Worm (Caenorhabditis elegans) whole organism, mixed stage, embryonic: Measurements from ENCODE around the gene Y39F10A.6.

ENCODE experiments used
- bed-3 ChIP-seq: fragments of 200-800 bp; sonication (Bioruptor generic); optimal IDR thresholded peaks from 3 replicates; lab custom pipeline; 2018; ENCODE audit warnings: mild to moderate bottlenecking, missing genetic modification characterization, moderate library complexity, missing compliant biosample characterization
- flh-1 ChIP-seq: fragments of 200-800 bp; sonication (Bioruptor generic); optimal IDR thresholded peaks from 2 replicates; lab custom pipeline; 2018; ENCODE audit warnings: mild to moderate bottlenecking, missing genetic modification characterization, moderate library complexity, missing compliant biosample characterization
- mep-1 ChIP-seq: fragments of 150-350 bp; optimal IDR thresholded peaks from 2 replicates; lab custom pipeline; 2017; ENCODE audit warnings: missing biosample characterization, missing genetic modification reagents, missing genetic modification characterization, inconsistent platforms
- nhr-12 ChIP-seq: fragments of 150-350 bp; optimal IDR thresholded peaks from 2 replicates; lab custom pipeline; 2014; ENCODE audit warnings: missing biosample characterization, missing genetic modification characterization
- nhr-237 ChIP-seq: fragments of 150-350 bp; optimal IDR thresholded peaks from 2 replicates; lab custom pipeline; 2014; ENCODE audit warnings: missing biosample characterization, missing genetic modification characterization
- nhr-28 ChIP-seq: fragments of 150-350 bp; optimal IDR thresholded peaks from 2 replicates; lab custom pipeline; 2014; ENCODE audit warnings: missing biosample characterization, missing genetic modification characterization
- snpc-4 ChIP-seq: fragments of 150-350 bp; optimal IDR thresholded peaks from 2 replicates; lab custom pipeline; 2014; ENCODE audit warnings: missing biosample characterization, missing genetic modification characterization
- unc-62 ChIP-seq: fragments of 150-350 bp; optimal IDR thresholded peaks from 2 replicates; lab custom pipeline; 2014; ENCODE audit warnings: missing biosample characterization, missing genetic modification reagents, missing genetic modification characterization
- zip-8 ChIP-seq: fragments of 150-350 bp; optimal IDR thresholded peaks from 2 replicates; lab custom pipeline; 2014; ENCODE audit warnings: missing biosample characterization, missing genetic modification characterization
- ztf-11 ChIP-seq: fragments of 150-350 bp; optimal IDR thresholded peaks from 2 replicates; lab custom pipeline; 2014; ENCODE audit warnings: missing biosample characterization, missing genetic modification characterization

DNA sequence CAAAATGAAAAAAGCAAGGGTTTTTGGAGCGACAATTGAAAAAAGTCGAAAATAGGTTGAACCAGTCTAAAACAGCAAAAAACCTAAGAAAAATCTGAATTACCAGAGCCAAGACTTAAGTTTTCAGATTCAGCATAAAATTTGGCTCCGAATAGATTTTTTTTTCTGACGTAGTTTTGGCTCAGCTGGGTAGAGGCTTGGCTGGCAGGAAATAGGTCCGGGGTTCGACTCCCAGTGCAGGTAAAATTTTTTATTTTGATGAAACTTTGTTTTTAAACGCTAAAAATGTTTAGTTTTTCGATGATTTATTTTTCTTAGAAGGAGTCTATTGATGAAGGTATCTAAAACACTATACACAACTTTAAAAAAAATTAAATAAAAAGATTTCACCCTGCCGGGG, 28.5 kb downstream of the Y39F10A.6 start:
- TF ChIP-seq bed-3 (GFP tag; lab: Kevin White, UChicago): no peak
- no peak for TF ChIP-seq nhr-12 (tag; lab: Kevin White, UChicago)
- TF ChIP-seq zip-8 (tag; lab: Kevin White, UChicago): no peak
- TF ChIP-seq ztf-11: no peak
- TF ChIP-seq nhr-237 (tag; lab: Kevin White, UChicago): no peak
- no peak for TF ChIP-seq nhr-28 (tag; lab: Kevin White, UChicago)
- TF ChIP-seq snpc-4 (tag; lab: Kevin White, UChicago): no peak
- TF ChIP-seq unc-62 (GFP tag; lab: Kevin White, UChicago): no peak
- no peak for TF ChIP-seq mep-1 (tag; lab: Kevin White, UChicago)
- TF ChIP-seq flh-1 (GFP tag; lab: Kevin White, UChicago): no peak
